Worm (Caenorhabditis elegans): ENCODE data around the gene lec-11.

DNA sequence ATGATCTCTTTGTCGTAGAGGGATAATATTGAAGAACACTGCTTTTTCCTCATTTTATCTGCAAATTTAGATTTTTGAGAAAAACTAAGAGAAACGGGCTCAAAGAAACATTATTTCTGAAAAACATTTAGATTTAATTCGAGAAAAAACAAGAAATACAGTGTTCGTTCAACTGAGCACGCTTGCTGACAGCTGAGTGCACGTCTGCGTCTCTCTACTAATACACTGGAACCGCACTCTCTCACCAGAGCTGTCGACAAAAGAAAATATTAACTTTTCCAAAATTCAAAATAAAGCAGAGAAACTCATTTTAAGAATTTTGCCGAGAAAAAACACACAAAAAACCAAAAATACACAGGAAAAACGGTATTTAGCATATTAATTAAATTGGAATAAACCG lies 23.3 kb upstream of the lec-11 start, which contains the start of gene drh-1:
- TF ChIP-seq lin-39 (tag; optimal IDR thresholded peaks at IDR 0.05), result no peak
- no peak for TF ChIP-seq nhr-11 (tag; optimal IDR thresholded peaks at IDR 0.05)
- no peak for TF ChIP-seq nhr-25 (tag; optimal IDR thresholded peaks at IDR 0.05)
- TF ChIP-seq snpc-4 (tag; optimal IDR thresholded peaks at IDR 0.05), result no peak
- TF ChIP-seq elt-3 (tag; optimal IDR thresholded peaks at IDR 0.05), result no peak
- no peak for TF ChIP-seq ama-1 (optimal IDR thresholded peaks at IDR 0.05)
- no peak for TF ChIP-seq unc-39 (tag; optimal IDR thresholded peaks at IDR 0.05)
- no peak for TF ChIP-seq mab-5 (tag; optimal IDR thresholded peaks at IDR 0.05)
- TF ChIP-seq ztf-11 (tag; optimal IDR thresholded peaks at IDR 0.05), result no peak
- TF ChIP-seq nhr-6 (tag; optimal IDR thresholded peaks at IDR 0.05), result no peak
- TF ChIP-seq sma-9 (GFP tag; optimal IDR thresholded peaks at IDR 0.05), result no peak
- no peak for TF ChIP-seq sma-9 (tag; optimal IDR thresholded peaks at IDR 0.05)

Data from whole organism, L2 larva.